Worm (Caenorhabditis elegans): ENCODE data around the gene fbxb-97.

ce11 chrII:1848109-1848508 lies at the start of gene fbxb-97:
- TF ChIP-seq dao-5 (tag; optimal IDR thresholded peaks at IDR 0.05) (no peak), him-1 (tag; optimal IDR thresholded peaks at IDR 0.05) (no peak), W03F9.2 (tag; optimal IDR thresholded peaks at IDR 0.05) (no peak)

Measured in whole organism, L4/young adult.